Worm (Caenorhabditis elegans) whole organism, L4 larva: Measurements from ENCODE around the gene gakh-1.

Experiments
- F44E2.7 ChIP-seq: fragments of 200-800 bp; sonication (Bioruptor generic); IDR thresholded peaks from 2 replicates; pipeline ENCODE4 v2.1.2; 2022; ENCODE audit warnings: missing genetic modification characterization, missing compliant biosample characterization
- F49E8.2 ChIP-seq: sonication (generic microtip); optimal IDR thresholded peaks from 2 replicates; lab custom pipeline; 2016; ENCODE audit warnings: missing compliant biosample characterization, mild to moderate bottlenecking, missing genetic modification characterization, borderline replicate concordance
- ZK546.5 ChIP-seq, 2 experiments: sonication (generic microtip); optimal IDR thresholded peaks; 2 replicates each; lab custom pipeline; 2017; ENCODE audit warnings: missing biosample characterization in 2 of 2, missing genetic modification characterization in 2 of 2
- dve-1 ChIP-seq: sonication (generic microtip); optimal IDR thresholded peaks from 2 replicates; lab custom pipeline; 2017; ENCODE audit warnings: antibody characterized with exemption, mild to moderate bottlenecking, missing genetic modification characterization, missing compliant biosample characterization; ENCODE audit not compliant: insufficient read depth
- egl-43 ChIP-seq: fragments of 200-800 bp; sonication (Bioruptor generic); IDR thresholded peaks from 2 replicates; pipeline ENCODE4 v1.3.6; 2022; ENCODE audit warnings: missing genetic modification reagents, missing genetic modification characterization, missing compliant biosample characterization
- fkh-10 ChIP-seq: fragments of 150-350 bp; optimal IDR thresholded peaks from 2 replicates; lab custom pipeline; 2014; ENCODE audit warnings: missing biosample characterization, missing genetic modification reagents, missing genetic modification characterization
- lin-38 ChIP-seq: fragments of 200-800 bp; sonication (Bioruptor generic); IDR thresholded peaks from 2 replicates; pipeline ENCODE4 v1.3.6; 2022; ENCODE audit warnings: missing genetic modification reagents, missing genetic modification characterization, missing compliant biosample characterization
- snpc-4 ChIP-seq: fragments of 150-350 bp; optimal IDR thresholded peaks from 2 replicates; lab custom pipeline; 2014; ENCODE audit warnings: missing biosample characterization, missing genetic modification characterization
- ztf-11 ChIP-seq: fragments of 150-350 bp; optimal IDR thresholded peaks from 2 replicates; lab custom pipeline; 2014; ENCODE audit warnings: missing biosample characterization, missing genetic modification characterization

- TF ChIP-seq dve-1: peak; percentile 24
- TF ChIP-seq snpc-4 (tag; lab: Kevin White, UChicago): no peak
- no peak for TF ChIP-seq ZK546.5 (tag; optimal IDR thresholded peaks at IDR 0.05; lab: Kevin White, UChicago)
- no peak for TF ChIP-seq F49E8.2 (tag; lab: Kevin White, UChicago)
- no peak for TF ChIP-seq fkh-10 (GFP tag; lab: Kevin White, UChicago)
- no peak for TF ChIP-seq ztf-11 (tag; lab: Kevin White, UChicago)
- no peak for TF ChIP-seq lin-38 (GFP tag; lab: Robert Waterston, UW)
- TF ChIP-seq egl-43 (GFP tag; lab: Robert Waterston, UW): no peak
- TF ChIP-seq F44E2.7 (GFP tag; lab: Robert Waterston, UW): no peak
Measured at ce11 chrX:5831827-5832226, 49.5 kb downstream of the gakh-1 start.
